Worm (Caenorhabditis elegans): Measurements from ENCODE around the gene exl-1.

DNA sequence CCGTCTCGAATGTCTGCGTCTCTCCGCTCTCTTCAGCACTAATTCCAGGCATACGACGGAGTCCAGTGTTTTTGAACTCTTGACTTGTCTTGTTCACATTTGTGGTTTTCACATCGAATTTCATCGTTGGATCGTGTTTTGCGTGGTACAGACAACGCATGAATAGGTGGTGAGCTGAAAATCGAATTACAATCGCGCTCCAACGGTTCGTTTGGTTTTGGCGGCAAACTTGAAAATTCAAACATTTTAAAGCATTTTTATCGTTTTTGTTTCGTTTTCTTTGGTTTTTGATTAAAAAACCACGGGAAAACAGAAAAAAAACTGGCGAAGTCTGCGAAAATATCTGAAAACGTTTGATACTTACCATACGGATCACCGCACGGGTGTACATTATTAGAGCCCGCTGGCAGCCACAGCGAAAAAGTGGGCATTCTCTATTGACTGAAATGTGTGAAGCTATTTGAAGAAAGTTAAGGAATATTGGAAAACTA, at the start of gene exl-1:
- TF ChIP-seq lin-39 (tag; optimal IDR thresholded peaks at IDR 0.05): no peak
- no peak for TF ChIP-seq skn-1 (tag; optimal IDR thresholded peaks at IDR 0.05)
- no peak for TF ChIP-seq nhr-43 (tag; optimal IDR thresholded peaks at IDR 0.05; ENCODE audit: poor library complexity, severe bottlenecking)
- TF ChIP-seq nhr-25 (tag; optimal IDR thresholded peaks at IDR 0.05): no peak
- TF ChIP-seq nhr-237 (tag; optimal IDR thresholded peaks at IDR 0.05): no peak
- no peak for TF ChIP-seq R02D3.7 (tag; optimal IDR thresholded peaks at IDR 0.05)
- no peak for TF ChIP-seq nhr-12 (tag; optimal IDR thresholded peaks at IDR 0.05)
- TF ChIP-seq tbx-2 (tag; optimal IDR thresholded peaks at IDR 0.05): no peak
- no peak for TF ChIP-seq daf-12 (tag; optimal IDR thresholded peaks at IDR 0.05)
- TF ChIP-seq ama-1 (optimal IDR thresholded peaks at IDR 0.05): no peak
